Worm (Caenorhabditis elegans) whole organism, early embryonic: Measurements from ENCODE around the gene hsp-110.

Experiments used
- B0310.2 ChIP-seq: sonication (generic microtip); optimal IDR thresholded peaks from 2 replicates; lab custom pipeline; 2016; ENCODE audit warnings: mild to moderate bottlenecking, missing genetic modification characterization, missing compliant biosample characterization
- F13C5.2 ChIP-seq: sonication (generic microtip); optimal IDR thresholded peaks from 2 replicates; lab custom pipeline; 2017; ENCODE audit warnings: mild to moderate bottlenecking, missing genetic modification characterization, inconsistent platforms, missing compliant biosample characterization
- aly-1 ChIP-seq: sonication (generic microtip); optimal IDR thresholded peaks from 2 replicates; lab custom pipeline; 2016; ENCODE audit warnings: missing genetic modification characterization, missing compliant biosample characterization
- ama-1 ChIP-seq: fragments of 150-350 bp; optimal IDR thresholded peaks from 2 replicates; lab custom pipeline; 2014
- ceh-13 ChIP-seq: fragments of 200-800 bp; sonication (Bioruptor generic); optimal IDR thresholded peaks from 2 replicates; lab custom pipeline; 2018; ENCODE audit warnings: mild to moderate bottlenecking, missing genetic modification characterization, missing compliant biosample characterization
- ceh-36 ChIP-seq: sonication (generic microtip); optimal IDR thresholded peaks from 2 replicates; lab custom pipeline; 2016; ENCODE audit warnings: missing genetic modification characterization, inconsistent platforms, missing compliant biosample characterization
- ets-7 ChIP-seq: sonication (generic microtip); optimal IDR thresholded peaks from 2 replicates; lab custom pipeline; 2016; ENCODE audit warnings: missing genotype, missing genetic modification characterization, missing compliant biosample characterization
- flt-1 ChIP-seq: fragments of 200-800 bp; sonication (Bioruptor generic); IDR thresholded peaks from 2 replicates; pipeline ENCODE4 v1.3.6; 2022; ENCODE audit warnings: missing genetic modification characterization, missing compliant biosample characterization
- hmbx-1 ChIP-seq: sonication (generic microtip); optimal IDR thresholded peaks from 2 replicates; lab custom pipeline; 2016; ENCODE audit warnings: mild to moderate bottlenecking, missing genetic modification characterization, missing compliant biosample characterization
- hmg-4 ChIP-seq: fragments of 200-800 bp; sonication (Bioruptor generic); optimal IDR thresholded peaks from 2 replicates; lab custom pipeline; 2018; ENCODE audit warnings: mild to moderate bottlenecking, missing genetic modification characterization, missing compliant biosample characterization
- hnd-1 ChIP-seq: sonication (generic microtip); optimal IDR thresholded peaks from 2 replicates; lab custom pipeline; 2016; ENCODE audit warnings: missing genetic modification characterization, missing compliant biosample characterization
- pes-1 ChIP-seq: fragments of 200-800 bp; sonication (Bioruptor generic); IDR thresholded peaks from 2 replicates; pipeline ENCODE4 v1.3.6; 2022; ENCODE audit warnings: missing genetic modification reagents, missing genetic modification characterization, missing compliant biosample characterization
- scrt-1 ChIP-seq: fragments of 200-800 bp; sonication (Bioruptor generic); IDR thresholded peaks from 2 replicates; pipeline ENCODE4 v1.3.6; 2022; ENCODE audit warnings: missing genetic modification characterization, missing compliant biosample characterization
- sea-1 ChIP-seq: fragments of 200-800 bp; sonication (Bioruptor generic); conservative IDR thresholded peaks from 2 replicates; pipeline ENCODE4 v1.3.6; 2022; ENCODE audit warnings: missing genetic modification characterization, missing compliant biosample characterization
- tbx-11 ChIP-seq: fragments of 200-800 bp; sonication (Bioruptor generic); IDR thresholded peaks from 2 replicates; pipeline ENCODE4 v1.3.6; 2022; ENCODE audit warnings: missing genetic modification characterization, missing compliant biosample characterization
- tbx-37 ChIP-seq: fragments of 200-800 bp; sonication (Bioruptor generic); conservative IDR thresholded peaks from 2 replicates; pipeline ENCODE4 v1.3.6; 2022; ENCODE audit warnings: missing genetic modification reagents, missing genetic modification characterization, missing compliant biosample characterization
- tra-4 ChIP-seq: sonication (generic microtip); optimal IDR thresholded peaks from 2 replicates; lab custom pipeline; 2017; ENCODE audit warnings: missing genetic modification characterization, missing compliant biosample characterization

Gene hsp-110

ce11 chrIII:8411976-8412375 is 34.7 kb downstream of the hsp-110 start:
- no peak for TF ChIP-seq flt-1 (GFP tag; lab: Robert Waterston, UW)
- no peak for TF ChIP-seq hnd-1 (tag; lab: Kevin White, UChicago)
- TF ChIP-seq hmbx-1 (tag; lab: Kevin White, UChicago), result no peak
- TF ChIP-seq ets-7 (tag; lab: Kevin White, UChicago), result no peak
- no peak for TF ChIP-seq sea-1 (GFP tag; lab: Robert Waterston, UW)
- no peak for TF ChIP-seq aly-1 (tag; lab: Kevin White, UChicago)
- TF ChIP-seq F13C5.2, result peak; percentile 13
- no peak for TF ChIP-seq ceh-36 (tag; lab: Kevin White, UChicago)
- no peak for TF ChIP-seq ceh-13 (GFP tag; lab: Kevin White, UChicago)
- no peak for TF ChIP-seq tbx-11 (GFP tag; lab: Robert Waterston, UW)
- TF ChIP-seq hmg-4 (GFP tag; lab: Kevin White, UChicago), result peak; percentile 45
- 0 out of 2 replicates have a peak, but pooled peaks have one; percentile 43 for TF ChIP-seq pes-1 (GFP tag; lab: Robert Waterston, UW)
- TF ChIP-seq scrt-1, result no peak

ce11 chrIII:8410747-8411146 is 36.0 kb downstream of the hsp-110 start:
- no peak for TF ChIP-seq scrt-1
- TF ChIP-seq flt-1 (GFP tag; lab: Robert Waterston, UW), result no peak
- no peak for TF ChIP-seq aly-1 (tag; lab: Kevin White, UChicago)
- no peak for TF ChIP-seq pes-1 (GFP tag; lab: Robert Waterston, UW)
- no peak for TF ChIP-seq ceh-13 (GFP tag; lab: Kevin White, UChicago)
- no peak for TF ChIP-seq ets-7 (tag; lab: Kevin White, UChicago)
- TF ChIP-seq ama-1, result no peak
- no peak for TF ChIP-seq B0310.2

- TF ChIP-seq scrt-1 (no peak), tbx-11 (GFP tag; lab: Robert Waterston, UW) (no peak), ceh-13 (GFP tag; lab: Kevin White, UChicago) (no peak), B0310.2 (no peak)
Measured at ce11 chrIII:8409166-8409565, 37.5 kb downstream of the hsp-110 start, which contains the start of gene ZK353.9. ZK353.9 (plus strand) TSS chrIII:8409496.

- no peak for TF ChIP-seq hnd-1 (tag; lab: Kevin White, UChicago)
Measured at ce11 chrIII:8405449-8405962, 41.2 kb downstream of the hsp-110 start, which contains the start of the genes ubxn-4 and cyy-1. ubxn-4 (minus strand) TSS chrIII:8405562. cyy-1 (plus strand) TSS chrIII:8405874.

- TF ChIP-seq aly-1 (tag; lab: Kevin White, UChicago) (no peak), F13C5.2 (no peak), hmbx-1 (tag; lab: Kevin White, UChicago) (no peak), hnd-1 (tag; lab: Kevin White, UChicago) (no peak), ceh-36 (tag; lab: Kevin White, UChicago) (no peak), ets-7 (tag; lab: Kevin White, UChicago) (no peak), ama-1 (no peak), tbx-11 (GFP tag; lab: Robert Waterston, UW) (no peak), tra-4 (tag; lab: Kevin White, UChicago) (no peak), B0310.2 (no peak), sea-1 (GFP tag; lab: Robert Waterston, UW) (no peak), pes-1 (GFP tag; lab: Robert Waterston, UW) (no peak), tbx-37 (no peak), hmg-4 (GFP tag; lab: Kevin White, UChicago) (no peak), flt-1 (GFP tag; lab: Robert Waterston, UW) (no peak), ceh-13 (GFP tag; lab: Kevin White, UChicago) (no peak), scrt-1 (no peak)
Measured at ce11 chrIII:8403507-8403906, 43.2 kb downstream of the hsp-110 start, which contains the start of gene cutc-1. cutc-1 (minus strand) TSS chrIII:8403607.

- no peak for TF ChIP-seq sea-1 (GFP tag; lab: Robert Waterston, UW)
- TF ChIP-seq ets-7 (tag; lab: Kevin White, UChicago), result no peak
- TF ChIP-seq ceh-36 (tag; lab: Kevin White, UChicago), result no peak
- TF ChIP-seq flt-1 (GFP tag; lab: Robert Waterston, UW), result no peak
- TF ChIP-seq tra-4 (tag; lab: Kevin White, UChicago), result no peak
- TF ChIP-seq aly-1 (tag; lab: Kevin White, UChicago), result no peak
- TF ChIP-seq F13C5.2, result no peak
- TF ChIP-seq pes-1 (GFP tag; lab: Robert Waterston, UW), result no peak
- TF ChIP-seq hnd-1 (tag; lab: Kevin White, UChicago), result no peak
- TF ChIP-seq tbx-37, result no peak
- TF ChIP-seq B0310.2, result no peak
- TF ChIP-seq tbx-11 (GFP tag; lab: Robert Waterston, UW), result no peak
- no peak for TF ChIP-seq hmbx-1 (tag; lab: Kevin White, UChicago)
- no peak for TF ChIP-seq ama-1
- TF ChIP-seq ceh-13 (GFP tag; lab: Kevin White, UChicago), result no peak
- no peak for TF ChIP-seq hmg-4 (GFP tag; lab: Kevin White, UChicago)
- no peak for TF ChIP-seq scrt-1
Measured at ce11 chrIII:8402633-8403032, 44.1 kb downstream of the hsp-110 start.

ce11 chrIII:8401887-8402286 is 44.8 kb downstream of the hsp-110 start, which contains the start of gene lap-1:
lap-1 (minus strand) TSS chrIII:8401928.
- TF ChIP-seq flt-1 (GFP tag; lab: Robert Waterston, UW) (no peak), ceh-13 (GFP tag; lab: Kevin White, UChicago) (no peak), sea-1 (GFP tag; lab: Robert Waterston, UW) (no peak), ceh-36 (tag; lab: Kevin White, UChicago) (no peak), pes-1 (GFP tag; lab: Robert Waterston, UW) (no peak), tbx-37 (no peak), B0310.2 (no peak), scrt-1 (no peak), hmbx-1 (tag; lab: Kevin White, UChicago) (no peak), hmg-4 (GFP tag; lab: Kevin White, UChicago) (no peak), aly-1 (tag; lab: Kevin White, UChicago) (no peak), ama-1 (no peak), tbx-11 (GFP tag; lab: Robert Waterston, UW) (no peak), tra-4 (tag; lab: Kevin White, UChicago) (no peak)
